Worm (Caenorhabditis elegans) whole organism, L4 larva: ENCODE measurements around the gene str-156.

Experiments
- T26A8.4 ChIP-seq: fragments of 200-800 bp; sonication (Bioruptor generic); IDR thresholded peaks from 2 replicates; pipeline ENCODE4 v1.3.6; 2022; ENCODE audit warnings: missing genetic modification characterization, missing compliant biosample characterization
- aly-2 ChIP-seq: sonication (generic microtip); optimal IDR thresholded peaks from 2 replicates; lab custom pipeline; 2018; ENCODE audit warnings: missing biosample characterization, missing genetic modification characterization
- ceh-44 ChIP-seq: fragments of 200-800 bp; sonication (Bioruptor generic); IDR thresholded peaks from 2 replicates; pipeline ENCODE4 v1.3.6; 2022; ENCODE audit warnings: missing genetic modification reagents, missing genetic modification characterization, missing compliant biosample characterization
- hmg-1.1 ChIP-seq: fragments of 200-800 bp; sonication (Bioruptor generic); IDR thresholded peaks from 2 replicates; pipeline ENCODE4 v1.3.6; 2022; ENCODE audit warnings: missing genetic modification reagents, missing genetic modification characterization, missing compliant biosample characterization
- lin-13 ChIP-seq: fragments of 150-350 bp; optimal IDR thresholded peaks from 2 replicates; lab custom pipeline; 2014; ENCODE audit warnings: missing biosample characterization, missing genetic modification reagents, missing genetic modification characterization
- lin-15B ChIP-seq: fragments of 150-350 bp; sonication (generic microtip); optimal IDR thresholded peaks from 3 replicates; lab custom pipeline; 2014; ENCODE audit warnings: missing biosample characterization, missing genetic modification characterization
- lir-3 ChIP-seq: sonication (generic microtip); optimal IDR thresholded peaks from 2 replicates; lab custom pipeline; 2016; ENCODE audit warnings: mild to moderate bottlenecking, missing genetic modification characterization, missing compliant biosample characterization
- nhr-10 ChIP-seq: fragments of 150-350 bp; optimal IDR thresholded peaks from 2 replicates; lab custom pipeline; 2014; ENCODE audit warnings: missing biosample characterization, missing genetic modification characterization
- nhr-11 ChIP-seq: fragments of 150-350 bp; optimal IDR thresholded peaks from 2 replicates; lab custom pipeline; 2014; ENCODE audit warnings: missing biosample characterization, missing genetic modification characterization
- nhr-237 ChIP-seq: sonication (generic microtip); optimal IDR thresholded peaks from 2 replicates; lab custom pipeline; 2017; ENCODE audit warnings: missing biosample characterization, missing genetic modification characterization
- pha-4 ChIP-seq, 2 experiments: fragments of 150-350 bp in 1 of 2; fragments of 200-800 bp in 1 of 2; sonication (Bioruptor generic) in 1 of 2; IDR thresholded peaks in 1 of 2; optimal IDR thresholded peaks in 1 of 2; 2 replicates each; pipeline versions ENCODE4 v1.3.6 to Lab custom; 2014 to 2022; ENCODE audit warnings: missing genetic modification characterization in 2 of 2, missing genetic modification reagents in 2 of 2, missing biosample characterization in 1 of 2, missing compliant biosample characterization in 1 of 2
- skn-1 ChIP-seq: fragments of 150-350 bp; optimal IDR thresholded peaks from 2 replicates; lab custom pipeline; 2014; ENCODE audit warnings: missing biosample characterization, missing genetic modification characterization
- zip-2 ChIP-seq: fragments of 150-350 bp; optimal IDR thresholded peaks from 2 replicates; lab custom pipeline; 2014; ENCODE audit warnings: missing biosample characterization, missing genetic modification characterization

- TF ChIP-seq lin-15B (tag; lab: Kevin White, UChicago), result no peak
- TF ChIP-seq nhr-11 (tag; lab: Kevin White, UChicago), result no peak
- no peak for TF ChIP-seq pha-4 (GFP tag; IDR thresholded peaks at IDR 0.05; lab: Robert Waterston, UW)
- no peak for TF ChIP-seq pha-4 (tag; optimal IDR thresholded peaks at IDR 0.05; lab: Kevin White, UChicago)
- no peak for TF ChIP-seq aly-2 (tag; lab: Kevin White, UChicago)
- TF ChIP-seq lin-13 (GFP tag; lab: Kevin White, UChicago), result no peak
- no peak for TF ChIP-seq hmg-1.1 (GFP tag; lab: Robert Waterston, UW)
- TF ChIP-seq ceh-44 (GFP tag; lab: Robert Waterston, UW), result no peak
- no peak for TF ChIP-seq skn-1 (tag; lab: Kevin White, UChicago)
- no peak for TF ChIP-seq lir-3
- TF ChIP-seq nhr-10 (tag; lab: Kevin White, UChicago), result no peak
- no peak for TF ChIP-seq nhr-237 (tag; lab: Kevin White, UChicago)
- no peak for TF ChIP-seq T26A8.4 (GFP tag; lab: Robert Waterston, UW)
- TF ChIP-seq zip-2, result no peak
These were observed 38.6 kb upstream of the str-156 start, which contains the start of gene str-174 for ce11 chrIV:4874603-4875002.
